Worm (Caenorhabditis elegans) whole organism, L3 larva: ENCODE data around the gene ZK218.7.

Source experiments
- R02D3.7 ChIP-seq: fragments of 150-350 bp; optimal IDR thresholded peaks from 2 replicates; lab custom pipeline; 2014; ENCODE audit warnings: missing biosample characterization, missing genetic modification characterization
- ceh-82 ChIP-seq: fragments of 150-350 bp; optimal IDR thresholded peaks from 2 replicates; lab custom pipeline; 2014; ENCODE audit warnings: missing biosample characterization, missing genetic modification characterization
- fkh-10 ChIP-seq: sonication (generic microtip); optimal IDR thresholded peaks from 2 replicates; lab custom pipeline; 2017; ENCODE audit warnings: missing biosample characterization, missing genetic modification reagents, missing genetic modification characterization
- hmg-11 ChIP-seq: sonication (generic microtip); optimal IDR thresholded peaks from 2 replicates; lab custom pipeline; 2016; ENCODE audit warnings: missing genetic modification characterization, missing compliant biosample characterization
- lin-15B ChIP-seq: fragments of 150-350 bp; optimal IDR thresholded peaks from 2 replicates; lab custom pipeline; 2014; ENCODE audit warnings: missing biosample characterization, missing genetic modification characterization
- lin-39 ChIP-seq: fragments of 150-350 bp; optimal IDR thresholded peaks from 2 replicates; lab custom pipeline; 2018; ENCODE audit warnings: missing biosample characterization, missing genetic modification reagents, missing genetic modification characterization
- pha-4 ChIP-seq: fragments of 150-350 bp; optimal IDR thresholded peaks from 2 replicates; lab custom pipeline; 2014; ENCODE audit warnings: missing biosample characterization, missing genetic modification reagents, missing genetic modification characterization
- pqm-1 ChIP-seq: fragments of 150-350 bp; optimal IDR thresholded peaks from 2 replicates; lab custom pipeline; 2017; ENCODE audit warnings: missing biosample characterization, missing genetic modification characterization, inconsistent platforms
- tbx-2 ChIP-seq: sonication (generic microtip); optimal IDR thresholded peaks from 2 replicates; lab custom pipeline; 2016; ENCODE audit warnings: mild to moderate bottlenecking, missing genetic modification characterization, missing compliant biosample characterization
- zag-1 ChIP-seq: fragments of 150-350 bp; optimal IDR thresholded peaks from 2 replicates; lab custom pipeline; 2014; ENCODE audit warnings: missing biosample characterization, missing genetic modification characterization
- ztf-4 ChIP-seq: fragments of 150-350 bp; optimal IDR thresholded peaks from 2 replicates; lab custom pipeline; 2014; ENCODE audit warnings: missing biosample characterization, missing genetic modification characterization

ce11 chrV:17094568-17094967 lies 11.0 kb upstream of the ZK218.7 start:
- TF ChIP-seq tbx-2 (tag; lab: Kevin White, UChicago) (no peak), hmg-11 (tag; lab: Kevin White, UChicago) (no peak), pqm-1 (tag; lab: Kevin White, UChicago) (no peak), zag-1 (tag; lab: Kevin White, UChicago) (no peak), ceh-82 (tag; lab: Kevin White, UChicago) (no peak), lin-39 (tag; lab: Kevin White, UChicago) (no peak), fkh-10 (no peak), pha-4 (tag; lab: Kevin White, UChicago) (no peak), R02D3.7 (tag; lab: Kevin White, UChicago) (no peak), lin-15B (tag; lab: Kevin White, UChicago) (no peak), ztf-4 (tag; lab: Kevin White, UChicago) (no peak)
